Fruit fly (Drosophila melanogaster) whole organism, pupa: ENCODE measurements around the gene Sp1.

Experiments
- CG10348 ChIP-seq: fragments of 200-800 bp; sonication (Bioruptor generic); IDR thresholded peaks from 2 replicates; pipeline ENCODE4 v1.3.6; 2022; ENCODE audit warnings: missing biosample characterization, missing genetic modification characterization
- CG12605 ChIP-seq: fragments of 200-800 bp; sonication (Bioruptor generic); IDR thresholded peaks from 2 replicates; pipeline ENCODE4 v1.3.6; 2022; ENCODE audit warnings: missing biosample characterization, missing genetic modification characterization
- CG13204 ChIP-seq: fragments of 200-800 bp; sonication (Bioruptor generic); optimal IDR thresholded peaks from 2 replicates; lab custom pipeline; 2018; ENCODE audit warnings: missing biosample characterization, mild to moderate bottlenecking, missing genetic modification characterization, moderate library complexity
- CG14655 ChIP-seq: fragments of 200-800 bp; sonication (Bioruptor generic); optimal IDR thresholded peaks from 3 replicates; lab custom pipeline; 2017; ENCODE audit warnings: mild to moderate bottlenecking, missing biosample characterization, missing genetic modification reagents, missing genetic modification characterization
- CG15710 ChIP-seq: fragments of 200-800 bp; sonication (Bioruptor generic); optimal IDR thresholded peaks from 2 replicates; lab custom pipeline; 2018; ENCODE audit warnings: missing biosample characterization, mild to moderate bottlenecking, missing genetic modification characterization, moderate library complexity
- CG17806 ChIP-seq: fragments of 200-800 bp; sonication (Bioruptor generic); optimal IDR thresholded peaks from 2 replicates; lab custom pipeline; 2018; ENCODE audit warnings: missing biosample characterization, mild to moderate bottlenecking, missing genetic modification characterization, moderate library complexity
- CG32121 ChIP-seq: fragments of 200-800 bp; sonication (Bioruptor generic); IDR thresholded peaks from 2 replicates; pipeline ENCODE4 v1.3.6; 2022; ENCODE audit warnings: missing biosample characterization, missing genetic modification characterization
- CG34367 ChIP-seq: fragments of 200-800 bp; sonication (Bioruptor generic); optimal IDR thresholded peaks from 2 replicates; lab custom pipeline; 2018; ENCODE audit warnings: missing biosample characterization, mild to moderate bottlenecking, missing genetic modification characterization
- CG4496 ChIP-seq: fragments of 200-800 bp; sonication (Bioruptor generic); IDR thresholded peaks from 3 replicates; pipeline ENCODE4 v1.3.6; 2022; ENCODE audit warnings: missing biosample characterization, missing genetic modification characterization
- CG8159 ChIP-seq: fragments of 200-800 bp; sonication (Bioruptor generic); optimal IDR thresholded peaks from 3 replicates; lab custom pipeline; 2018; ENCODE audit warnings: missing biosample characterization, mild to moderate bottlenecking, missing genetic modification characterization, moderate library complexity
- CG8301 ChIP-seq: fragments of 200-800 bp; sonication (Bioruptor generic); optimal IDR thresholded peaks from 2 replicates; lab custom pipeline; 2018; ENCODE audit warnings: missing biosample characterization, mild to moderate bottlenecking, missing genetic modification characterization
- CG9948 ChIP-seq: fragments of 200-800 bp; sonication (Bioruptor generic); optimal IDR thresholded peaks from 2 replicates; lab custom pipeline; 2018; ENCODE audit warnings: missing biosample characterization, mild to moderate bottlenecking, missing genetic modification characterization, moderate library complexity
- D1 ChIP-seq: fragments of 200-800 bp; sonication (Bioruptor generic); optimal IDR thresholded peaks from 2 replicates; lab custom pipeline; 2018; ENCODE audit warnings: missing biosample characterization, mild to moderate bottlenecking, missing genetic modification characterization, moderate library complexity
- EcR ChIP-seq: fragments of 200-800 bp; sonication (Bioruptor generic); optimal IDR thresholded peaks from 3 replicates; lab custom pipeline; 2019; ENCODE audit warnings: missing biosample characterization, missing genetic modification characterization, mild to moderate bottlenecking, moderate library complexity, missing genetic modification reagents
- Ets98B ChIP-seq: fragments of 200-800 bp; sonication (Bioruptor generic); IDR thresholded peaks from 2 replicates; pipeline ENCODE4 v1.3.6; 2022; ENCODE audit warnings: missing biosample characterization, missing genetic modification characterization
- Pif1A ChIP-seq: fragments of 200-800 bp; sonication (Bioruptor generic); optimal IDR thresholded peaks from 3 replicates; lab custom pipeline; 2016; ENCODE audit warnings: missing biosample characterization, missing genetic modification characterization
- Pif1B ChIP-seq: fragments of 200-800 bp; sonication (Bioruptor generic); optimal IDR thresholded peaks from 3 replicates; lab custom pipeline; 2016; ENCODE audit warnings: missing biosample characterization, missing genetic modification characterization
- Snoo ChIP-seq: fragments of 200-800 bp; sonication (Bioruptor generic); optimal IDR thresholded peaks from 3 replicates; lab custom pipeline; 2017; ENCODE audit warnings: missing biosample characterization, mild to moderate bottlenecking, missing genetic modification characterization, inconsistent platforms
- fd96Ca ChIP-seq: fragments of 200-800 bp; sonication (Bioruptor generic); IDR thresholded peaks from 3 replicates; pipeline ENCODE4 v1.3.6; 2022; ENCODE audit warnings: missing biosample characterization, missing genetic modification characterization
- gl ChIP-seq: fragments of 200-800 bp; sonication (Bioruptor generic); optimal IDR thresholded peaks from 2 replicates; lab custom pipeline; 2018; ENCODE audit warnings: missing biosample characterization, mild to moderate bottlenecking, missing genetic modification characterization
- rn ChIP-seq: fragments of 200-800 bp; sonication (Bioruptor generic); IDR thresholded peaks from 2 replicates; pipeline ENCODE4 v1.3.6; 2022; ENCODE audit warnings: missing biosample characterization, missing genetic modification characterization

Gene Sp1

dm6 chrX:9740269-9740668 lies 10.8 kb downstream of the Sp1 start:
- TF ChIP-seq Pif1B (no peak), CG10348 (GFP tag; lab: Robert Waterston, UW) (no peak), EcR (GFP tag; lab: Kevin White, UChicago) (no peak), CG13204 (GFP tag; lab: Kevin White, UChicago) (no peak), CG9948 (tag; lab: Kevin White, UChicago) (no peak), gl (tag; lab: Kevin White, UChicago) (no peak), CG15710 (tag; lab: Kevin White, UChicago) (no peak), CG17806 (tag; lab: Kevin White, UChicago) (no peak), CG12605 (GFP tag; lab: Robert Waterston, UW) (no peak), CG14655 (GFP tag; lab: Kevin White, UChicago) (no peak), rn (no peak), D1 (tag; lab: Kevin White, UChicago) (no peak), CG34367 (tag; lab: Kevin White, UChicago) (no peak), CG32121 (no peak), CG4496 (GFP tag; lab: Robert Waterston, UW) (no peak), fd96Ca (GFP tag; lab: Robert Waterston, UW) (no peak), Pif1A (GFP tag; lab: Kevin White, UChicago) (no peak)
- TF ChIP-seq, all 21 proteins: peak for 0

- peak; percentile 11 for TF ChIP-seq CG14655 (GFP tag; lab: Kevin White, UChicago)
- peak; percentile 9 for TF ChIP-seq CG8159 (tag; lab: Kevin White, UChicago)
- TF ChIP-seq CG4496 (GFP tag; lab: Robert Waterston, UW) = no peak
Observed at dm6 chrX:9742084-9742483, 12.6 kb downstream of the Sp1 start.

dm6 chrX:9744034-9744673 lies 14.7 kb downstream of the Sp1 start:
- TF ChIP-seq CG10348 (GFP tag; lab: Robert Waterston, UW) (no peak), Pif1A (GFP tag; lab: Kevin White, UChicago) (no peak), fd96Ca (GFP tag; lab: Robert Waterston, UW) (no peak), Ets98B (GFP tag; lab: Robert Waterston, UW) (no peak), CG17806 (tag; lab: Kevin White, UChicago) (no peak), rn (no peak), Snoo (tag; lab: Kevin White, UChicago) (no peak), CG14655 (GFP tag; lab: Kevin White, UChicago) (no peak), gl (tag; lab: Kevin White, UChicago) (no peak), CG13204 (GFP tag; lab: Kevin White, UChicago) (no peak), CG9948 (tag; lab: Kevin White, UChicago) (no peak), CG8301 (tag; lab: Kevin White, UChicago) (no peak), Pif1B (no peak), D1 (tag; lab: Kevin White, UChicago) (no peak), CG34367 (tag; lab: Kevin White, UChicago) (no peak), CG4496 (GFP tag; lab: Robert Waterston, UW) (no peak), CG15710 (tag; lab: Kevin White, UChicago) (no peak), CG8159 (tag; lab: Kevin White, UChicago) (no peak), CG12605 (GFP tag; lab: Robert Waterston, UW) (no peak), EcR (GFP tag; lab: Kevin White, UChicago) (no peak)

- no peak for TF ChIP-seq CG10348 (GFP tag; lab: Robert Waterston, UW)
Observed at dm6 chrX:9744674-9745246, 15.3 kb downstream of the Sp1 start.

dm6 chrX:9747503-9747902 lies 18.1 kb downstream of the Sp1 start:
- TF ChIP-seq Snoo (tag; lab: Kevin White, UChicago) (peak; percentile 8), CG8159 (tag; lab: Kevin White, UChicago) (peak; percentile 21), Pif1B (no peak), fd96Ca (GFP tag; lab: Robert Waterston, UW) (no peak), CG10348 (GFP tag; lab: Robert Waterston, UW) (no peak)

- TF ChIP-seq CG14655 (GFP tag; lab: Kevin White, UChicago) (no peak), fd96Ca (GFP tag; lab: Robert Waterston, UW) (no peak), CG15710 (tag; lab: Kevin White, UChicago) (no peak)
- TF ChIP-seq, all 21 proteins: peak for 0
Observed at dm6 chrX:9749279-9749678, 19.8 kb downstream of the Sp1 start.

- TF ChIP-seq Pif1A (GFP tag; lab: Kevin White, UChicago) (no peak), CG9948 (tag; lab: Kevin White, UChicago) (no peak), CG15710 (tag; lab: Kevin White, UChicago) (no peak), EcR (GFP tag; lab: Kevin White, UChicago) (no peak), CG4496 (GFP tag; lab: Robert Waterston, UW) (no peak), fd96Ca (GFP tag; lab: Robert Waterston, UW) (no peak), CG8159 (tag; lab: Kevin White, UChicago) (no peak), D1 (tag; lab: Kevin White, UChicago) (no peak), gl (tag; lab: Kevin White, UChicago) (no peak), CG8301 (tag; lab: Kevin White, UChicago) (no peak), CG10348 (GFP tag; lab: Robert Waterston, UW) (no peak), CG17806 (tag; lab: Kevin White, UChicago) (no peak), CG14655 (GFP tag; lab: Kevin White, UChicago) (no peak)
Observed at dm6 chrX:9749745-9750144, 20.3 kb downstream of the Sp1 start.
